Worm (Caenorhabditis elegans) whole organism, L2 larva: ENCODE results near the gene C13F10.1.

Source experiments
- ama-1 ChIP-seq: fragments of 150-350 bp; optimal IDR thresholded peaks from 2 replicates; lab custom pipeline; 2018; ENCODE audit warnings: inconsistent platforms
- blmp-1 ChIP-seq: sonication (generic microtip); optimal IDR thresholded peaks from 2 replicates; lab custom pipeline; 2017; ENCODE audit warnings: missing genetic modification characterization, mild to moderate bottlenecking, missing compliant biosample characterization, antibody characterized with exemption, moderate library complexity; ENCODE audit not compliant: insufficient read depth
- fos-1 ChIP-seq: fragments of 150-350 bp; optimal IDR thresholded peaks from 2 replicates; lab custom pipeline; 2014; ENCODE audit warnings: missing biosample characterization, missing genetic modification characterization
- nhr-10 ChIP-seq: sonication (generic microtip); optimal IDR thresholded peaks from 2 replicates; lab custom pipeline; 2017; ENCODE audit warnings: missing biosample characterization, missing genetic modification characterization
- unc-39 ChIP-seq: fragments of 150-350 bp; optimal IDR thresholded peaks from 2 replicates; lab custom pipeline; 2014; ENCODE audit warnings: missing biosample characterization, missing genetic modification characterization

DNA sequence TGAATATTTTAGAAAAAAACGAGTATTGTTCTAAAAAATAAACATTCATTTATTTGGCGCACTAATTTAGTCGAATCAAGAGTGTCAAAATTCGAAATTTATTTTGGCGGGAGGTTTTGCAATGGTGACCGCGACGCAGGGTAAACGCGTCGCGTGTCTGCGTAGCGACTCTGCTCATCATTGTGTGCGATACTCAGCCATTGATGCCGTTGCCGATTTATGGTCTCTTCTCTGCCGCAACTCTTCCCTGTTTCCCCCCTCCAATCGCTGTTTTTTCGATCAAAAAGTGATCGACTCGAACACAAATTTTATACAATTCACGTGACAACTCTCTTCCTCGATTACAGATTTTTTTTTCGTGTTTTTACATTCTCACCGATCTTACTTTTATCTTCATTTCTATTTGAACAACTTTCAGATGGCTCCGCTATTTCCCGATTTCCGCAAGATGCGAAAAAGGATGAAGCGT is 27.3 kb upstream of the C13F10.1 start, which contains the start of gene F09G2.2:
- TF ChIP-seq ama-1 (lab: Kevin White, UChicago) (peak; percentile 64), blmp-1 (tag; lab: Kevin White, UChicago) (peak; percentile 76), nhr-10 (tag; lab: Kevin White, UChicago) (no peak), unc-39 (tag; lab: Kevin White, UChicago) (no peak), fos-1 (tag; lab: Kevin White, UChicago) (peak; percentile 90)
